Worm (Caenorhabditis elegans): ENCODE measurements around the gene C55B6.5.

The C55B6.5 gene

DNA sequence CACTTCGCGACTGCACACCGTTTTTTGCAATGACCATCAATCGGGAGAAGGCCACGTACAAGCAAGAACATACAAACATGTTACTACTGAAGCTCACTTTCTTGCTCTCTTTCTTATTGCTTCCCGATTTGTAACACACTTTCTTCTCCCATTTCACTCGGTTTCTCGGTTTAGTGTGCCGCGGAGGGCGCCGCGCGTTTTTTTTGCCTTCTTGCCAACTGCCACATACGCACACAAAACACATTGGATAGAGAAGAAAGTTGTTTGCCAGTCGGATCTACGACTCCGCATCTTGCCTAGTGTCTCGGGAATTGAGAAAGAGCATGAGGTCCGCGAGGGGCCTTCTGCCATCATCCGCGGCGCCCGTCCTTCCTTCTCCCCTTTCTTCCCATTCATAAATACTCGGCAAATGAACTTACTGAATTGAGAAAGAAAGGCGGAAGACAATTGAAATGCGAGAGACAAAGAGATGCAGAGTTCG is 29.7 kb upstream of the C55B6.5 start (continued):
- no peak for TF ChIP-seq T26A8.4 (GFP tag; IDR thresholded peaks at IDR 0.05)
- peak; percentile 59 for TF ChIP-seq nhr-28 (tag; optimal IDR thresholded peaks at IDR 0.05)
- no peak for TF ChIP-seq ceh-82 (tag; optimal IDR thresholded peaks at IDR 0.05)
- TF ChIP-seq attf-4 (tag; optimal IDR thresholded peaks at IDR 0.05), result peak; percentile 14
- no peak for TF ChIP-seq unc-62 (GFP tag; optimal IDR thresholded peaks at IDR 0.05 in 1 of 2)
- TF ChIP-seq unc-62 (tag; optimal IDR thresholded peaks at IDR 0.05), result no peak
- TF ChIP-seq dmd-8 (GFP tag; IDR thresholded peaks at IDR 0.05), result no peak
- TF ChIP-seq mes-2 (tag; optimal IDR thresholded peaks at IDR 0.05; ENCODE audit: poor library complexity, severe bottlenecking), result peak; percentile 7
- no peak for TF ChIP-seq D1046.2 (GFP tag; IDR thresholded peaks at IDR 0.05)
- no peak for TF ChIP-seq lin-38 (GFP tag; IDR thresholded peaks at IDR 0.05)
- TF ChIP-seq cey-2 (tag; optimal IDR thresholded peaks at IDR 0.05; ENCODE audit: borderline replicate concordance, insufficient read depth), result no peak
- no peak for TF ChIP-seq mxl-2 (GFP tag; conservative IDR thresholded peaks at IDR 0.05)
- no peak for TF ChIP-seq sdz-12 (GFP tag; optimal IDR thresholded peaks at IDR 0.05)
- TF ChIP-seq zip-11 (GFP tag; IDR thresholded peaks at IDR 0.05), result no peak
- peak; percentile 12 for TF ChIP-seq ztf-7 (tag; optimal IDR thresholded peaks at IDR 0.05)
- no peak for TF ChIP-seq skn-1 (tag; optimal IDR thresholded peaks at IDR 0.05)

DNA sequence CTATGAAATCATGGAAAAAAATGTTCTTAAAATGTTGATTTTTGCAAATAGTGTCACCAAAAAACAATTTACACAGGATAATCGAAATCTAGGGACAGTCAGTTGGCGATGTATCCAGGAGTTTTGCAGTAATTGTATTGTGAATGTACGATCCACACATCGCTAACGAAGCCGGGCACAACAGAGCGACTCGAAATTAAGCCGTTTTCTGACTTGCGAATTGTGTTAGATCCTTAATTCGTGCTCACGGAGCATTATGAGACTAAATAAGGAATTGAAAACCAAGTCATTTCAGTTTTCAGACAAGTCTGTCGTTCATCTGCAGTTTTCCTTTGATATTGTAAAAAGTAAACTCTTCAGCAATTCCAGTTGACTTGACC is 29.0 kb upstream of the C55B6.5 start:
- TF ChIP-seq ZK546.5 (tag; optimal IDR thresholded peaks at IDR 0.05) (no peak), unc-62 (GFP tag; optimal IDR thresholded peaks at IDR 0.05 in 1 of 2) (peak in 1 of 2 experiments; percentile 92), unc-62 (tag; optimal IDR thresholded peaks at IDR 0.05) (no peak), nhr-111 (GFP tag; optimal IDR thresholded peaks at IDR 0.05) (no peak), ceh-32 (tag; optimal IDR thresholded peaks at IDR 0.05; ENCODE audit: poor library complexity) (no peak)

DNA sequence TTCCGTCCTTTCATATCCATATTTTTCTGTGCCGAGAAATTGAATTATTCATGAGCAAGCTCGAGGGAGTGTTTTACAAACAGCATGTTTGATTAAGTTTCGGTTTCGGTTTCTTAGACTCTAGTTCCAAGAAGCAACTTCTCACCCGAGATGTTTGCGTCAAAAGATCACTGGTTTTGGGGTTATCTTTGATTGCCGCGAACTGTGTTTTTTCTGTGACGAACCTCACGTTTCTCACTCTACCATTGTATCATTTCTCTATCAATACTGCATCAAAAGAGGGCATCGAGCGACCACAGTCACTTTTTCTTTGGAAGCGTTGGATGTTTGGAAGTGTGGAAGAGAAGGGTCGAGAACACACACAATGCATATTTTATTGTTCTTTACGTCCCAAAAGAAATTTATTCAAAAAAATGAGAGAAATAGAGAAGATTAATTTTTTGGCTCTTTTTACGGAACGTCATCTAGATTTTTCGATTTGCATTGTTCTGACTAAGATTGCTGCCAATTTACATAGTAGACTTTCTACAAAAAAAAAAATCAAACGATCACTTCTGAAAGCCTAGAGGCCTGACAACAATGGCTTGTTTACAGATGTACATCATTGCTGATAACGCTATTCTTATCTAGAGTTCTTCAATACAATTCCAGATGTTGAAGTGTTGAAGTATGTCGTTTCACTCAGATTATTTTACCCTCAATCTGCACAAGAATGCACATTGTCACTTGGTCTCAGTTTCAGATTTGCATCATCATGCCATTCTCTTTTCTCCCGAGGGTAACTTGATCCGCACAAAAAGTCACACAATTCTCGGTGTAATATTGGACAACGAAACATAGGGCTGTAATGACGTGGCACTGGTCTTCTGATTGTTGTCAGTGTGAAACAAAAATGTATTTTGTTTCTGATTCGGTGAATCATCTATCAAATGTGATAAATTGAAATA is 28.3 kb upstream of the C55B6.5 start:
- TF ChIP-seq lir-3 (tag; optimal IDR thresholded peaks at IDR 0.05), result no peak
- TF ChIP-seq lin-13 (GFP tag; optimal IDR thresholded peaks at IDR 0.05), result no peak
- no peak for TF ChIP-seq skn-1 (tag; optimal IDR thresholded peaks at IDR 0.05)
- no peak for TF ChIP-seq mep-1 (tag; optimal IDR thresholded peaks at IDR 0.05)
- TF ChIP-seq vab-7 (GFP tag; IDR thresholded peaks at IDR 0.05), result no peak
- no peak for TF ChIP-seq lin-15B (tag; optimal IDR thresholded peaks at IDR 0.05)
- no peak for TF ChIP-seq attf-4 (tag; optimal IDR thresholded peaks at IDR 0.05)
- peak; percentile 90 for TF ChIP-seq aha-1 (tag)
- peak; percentile 60 for TF ChIP-seq nhr-28 (tag; optimal IDR thresholded peaks at IDR 0.05)
- no peak for TF ChIP-seq dmd-8 (GFP tag; IDR thresholded peaks at IDR 0.05)
- peak in 1 of 2 experiments; percentile 10 for TF ChIP-seq daf-16 (GFP tag; optimal IDR thresholded peaks at IDR 0.05)
- TF ChIP-seq daf-16 (tag; optimal IDR thresholded peaks at IDR 0.05), result peak; percentile 93
- peak; percentile 54 for TF ChIP-seq pqm-1 (tag; optimal IDR thresholded peaks at IDR 0.05)
- no peak for TF ChIP-seq D1046.2 (GFP tag; IDR thresholded peaks at IDR 0.05)
- TF ChIP-seq nhr-10 (tag; optimal IDR thresholded peaks at IDR 0.05), result peak; percentile 15
- no peak for TF ChIP-seq sdz-12 (GFP tag; optimal IDR thresholded peaks at IDR 0.05)
- no peak for TF ChIP-seq daf-12 (tag; optimal IDR thresholded peaks at IDR 0.05)
- TF ChIP-seq snpc-1.2 (GFP tag; IDR thresholded peaks at IDR 0.05), result no peak
- no peak for TF ChIP-seq fos-1 (tag; optimal IDR thresholded peaks at IDR 0.05)
- no peak for TF ChIP-seq spr-1 (tag; optimal IDR thresholded peaks at IDR 0.05)
- TF ChIP-seq hlh-11 (tag; optimal IDR thresholded peaks at IDR 0.05), result peak; percentile 38
- no peak for TF ChIP-seq lin-1 (GFP tag; IDR thresholded peaks at IDR 0.05)
- TF ChIP-seq nhr-6 (tag; optimal IDR thresholded peaks at IDR 0.05), result peak; percentile 32
- no peak for TF ChIP-seq ztf-7 (tag; optimal IDR thresholded peaks at IDR 0.05)
- peak; percentile 38 for TF ChIP-seq hlh-30 (tag; optimal IDR thresholded peaks at IDR 0.05; ENCODE audit: insufficient read depth)
- no peak for TF ChIP-seq duxl-1 (tag; optimal IDR thresholded peaks at IDR 0.05; ENCODE audit: poor library complexity)
- peak; percentile 5 for TF ChIP-seq mes-2 (tag; optimal IDR thresholded peaks at IDR 0.05; ENCODE audit: poor library complexity, severe bottlenecking)
- TF ChIP-seq ZK546.5 (tag; optimal IDR thresholded peaks at IDR 0.05), result no peak
- TF ChIP-seq daf-19 (GFP tag; conservative IDR thresholded peaks at IDR 0.05), result no peak
- no peak for TF ChIP-seq nhr-102 (tag; optimal IDR thresholded peaks at IDR 0.05)
- no peak for TF ChIP-seq hmg-1.1 (GFP tag; IDR thresholded peaks at IDR 0.05)
- TF ChIP-seq mdl-1 (tag; optimal IDR thresholded peaks at IDR 0.05), result no peak
- peak in 1 of 2 experiments; percentile 92 for TF ChIP-seq unc-62 (GFP tag; optimal IDR thresholded peaks at IDR 0.05 in 1 of 2)
- TF ChIP-seq unc-62 (tag; optimal IDR thresholded peaks at IDR 0.05), result no peak
- TF ChIP-seq dve-1 (tag; optimal IDR thresholded peaks at IDR 0.05; ENCODE audit: insufficient read depth), result peak; percentile 29
- 0 out of 2 replicates have a peak, but pooled peaks have one; percentile 8 for TF ChIP-seq T26A8.4 (GFP tag; IDR thresholded peaks at IDR 0.05)
- TF ChIP-seq nhr-76 (tag; optimal IDR thresholded peaks at IDR 0.05), result no peak
